Worm (Caenorhabditis elegans) whole organism, L4 larva: ENCODE measurements around the gene ZK721.4.

Source experiments
- F10B5.3 ChIP-seq: sonication (generic microtip); optimal IDR thresholded peaks from 2 replicates; lab custom pipeline; 2016; ENCODE audit warnings: mild to moderate bottlenecking, missing genetic modification characterization, missing compliant biosample characterization
- F44E2.7 ChIP-seq: fragments of 200-800 bp; sonication (Bioruptor generic); IDR thresholded peaks from 2 replicates; pipeline ENCODE4 v2.1.2; 2022; ENCODE audit warnings: missing genetic modification characterization, missing compliant biosample characterization
- F49E8.2 ChIP-seq: sonication (generic microtip); optimal IDR thresholded peaks from 2 replicates; lab custom pipeline; 2016; ENCODE audit warnings: missing compliant biosample characterization, mild to moderate bottlenecking, missing genetic modification characterization, borderline replicate concordance
- T26A8.4 ChIP-seq: fragments of 200-800 bp; sonication (Bioruptor generic); IDR thresholded peaks from 2 replicates; pipeline ENCODE4 v1.3.6; 2022; ENCODE audit warnings: missing genetic modification characterization, missing compliant biosample characterization
- ZK546.5 ChIP-seq, 2 experiments: sonication (generic microtip); optimal IDR thresholded peaks; 2 replicates each; lab custom pipeline; 2017; ENCODE audit warnings: missing biosample characterization in 2 of 2, missing genetic modification characterization in 2 of 2
- aha-1 ChIP-seq: fragments of 150-350 bp; peaks from one replicate; lab custom pipeline; 2014; ENCODE audit warnings: missing biosample characterization, missing genetic modification characterization
- arid-1 ChIP-seq: fragments of 200-800 bp; sonication (Bioruptor generic); conservative IDR thresholded peaks from 2 replicates; pipeline ENCODE4 v1.3.6; 2022; ENCODE audit warnings: missing genetic modification reagents, missing genetic modification characterization, missing compliant biosample characterization
- ceh-44 ChIP-seq: fragments of 200-800 bp; sonication (Bioruptor generic); IDR thresholded peaks from 2 replicates; pipeline ENCODE4 v1.3.6; 2022; ENCODE audit warnings: missing genetic modification reagents, missing genetic modification characterization, missing compliant biosample characterization
- daf-12 ChIP-seq: fragments of 150-350 bp; optimal IDR thresholded peaks from 2 replicates; lab custom pipeline; 2014; ENCODE audit warnings: missing biosample characterization, missing genetic modification reagents, missing genetic modification characterization
- daf-8 ChIP-seq: fragments of 200-800 bp; sonication (Bioruptor generic); IDR thresholded peaks from 2 replicates; pipeline ENCODE4 v1.3.6; 2022; ENCODE audit warnings: missing genetic modification characterization, missing compliant biosample characterization
- dmd-8 ChIP-seq: fragments of 200-800 bp; sonication (Bioruptor generic); IDR thresholded peaks from 2 replicates; pipeline ENCODE4 v1.3.6; 2022; ENCODE audit warnings: missing genetic modification characterization, missing compliant biosample characterization
- dmd-9 ChIP-seq: fragments of 200-800 bp; sonication (Bioruptor generic); IDR thresholded peaks from 2 replicates; pipeline ENCODE4 v1.3.6; 2022; ENCODE audit warnings: missing genetic modification reagents, missing genetic modification characterization, missing compliant biosample characterization
- egl-43 ChIP-seq: fragments of 200-800 bp; sonication (Bioruptor generic); IDR thresholded peaks from 2 replicates; pipeline ENCODE4 v1.3.6; 2022; ENCODE audit warnings: missing genetic modification reagents, missing genetic modification characterization, missing compliant biosample characterization
- fkh-10 ChIP-seq: fragments of 150-350 bp; optimal IDR thresholded peaks from 2 replicates; lab custom pipeline; 2014; ENCODE audit warnings: missing biosample characterization, missing genetic modification reagents, missing genetic modification characterization
- hif-1 ChIP-seq, 2 experiments: sonication (generic microtip); optimal IDR thresholded peaks; 2 replicates each; lab custom pipeline; 2016 to 2017; ENCODE audit warnings: missing compliant biosample characterization in 2 of 2, missing genetic modification characterization in 2 of 2, missing genetic modification reagents in 2 of 2, missing genotype in 2 of 2, mild to moderate bottlenecking in 1 of 2
- hlh-11 ChIP-seq: fragments of 200-800 bp; sonication (Bioruptor generic); optimal IDR thresholded peaks from 2 replicates; lab custom pipeline; 2018; ENCODE audit warnings: mild to moderate bottlenecking, missing genetic modification characterization, missing compliant biosample characterization
- hlh-30 ChIP-seq: sonication (generic microtip); optimal IDR thresholded peaks from 2 replicates; lab custom pipeline; 2017; ENCODE audit warnings: antibody characterized with exemption, mild to moderate bottlenecking, missing genetic modification characterization, missing compliant biosample characterization; ENCODE audit not compliant: insufficient read depth
- jun-1 ChIP-seq: fragments of 150-350 bp; optimal IDR thresholded peaks from 2 replicates; lab custom pipeline; 2014; ENCODE audit warnings: missing biosample characterization, missing genetic modification reagents, missing genetic modification characterization
- lim-7 ChIP-seq: fragments of 200-800 bp; sonication (Bioruptor generic); IDR thresholded peaks from 2 replicates; pipeline ENCODE4 v1.3.6; 2022; ENCODE audit warnings: missing genetic modification characterization, missing compliant biosample characterization
- lin-29 ChIP-seq: fragments of 200-800 bp; sonication (Bioruptor generic); IDR thresholded peaks from 2 replicates; pipeline ENCODE4 v1.3.6; 2022; ENCODE audit warnings: missing genetic modification reagents, missing genetic modification characterization, missing compliant biosample characterization
- lin-38 ChIP-seq: fragments of 200-800 bp; sonication (Bioruptor generic); IDR thresholded peaks from 2 replicates; pipeline ENCODE4 v1.3.6; 2022; ENCODE audit warnings: missing genetic modification reagents, missing genetic modification characterization, missing compliant biosample characterization
- lin-39 ChIP-seq: fragments of 150-350 bp; optimal IDR thresholded peaks from 2 replicates; lab custom pipeline; 2014; ENCODE audit warnings: missing biosample characterization, missing genetic modification reagents, missing genetic modification characterization
- lsy-2 ChIP-seq, 2 experiments: fragments of 150-350 bp in 1 of 2; sonication (generic microtip) in 1 of 2; optimal IDR thresholded peaks; 2 replicates each; lab custom pipeline; 2014 to 2017; ENCODE audit warnings: missing biosample characterization in 2 of 2, missing genetic modification characterization in 2 of 2
- madf-9 ChIP-seq: fragments of 200-800 bp; sonication (Bioruptor generic); conservative IDR thresholded peaks from 2 replicates; pipeline ENCODE4 v1.3.6; 2022; ENCODE audit warnings: missing genetic modification reagents, missing genetic modification characterization, missing compliant biosample characterization
- mdl-1 ChIP-seq, 2 experiments: fragments of 150-350 bp in 1 of 2; sonication (generic microtip) in 1 of 2; optimal IDR thresholded peaks; 2 replicates each; lab custom pipeline; 2014 to 2017; ENCODE audit warnings: missing biosample characterization in 2 of 2, missing genetic modification characterization in 2 of 2
- mes-2 ChIP-seq: sonication (generic microtip); optimal IDR thresholded peaks from 2 replicates; lab custom pipeline; 2016; ENCODE audit warnings: missing genotype, mild to moderate bottlenecking, missing genetic modification characterization, missing compliant biosample characterization; ENCODE audit not compliant: poor library complexity, severe bottlenecking
- mxl-2 ChIP-seq: fragments of 200-800 bp; sonication (Bioruptor generic); conservative IDR thresholded peaks from 2 replicates; pipeline ENCODE4 v1.3.6; 2022; ENCODE audit warnings: missing genetic modification reagents, missing genetic modification characterization, missing compliant biosample characterization
- mxl-3 ChIP-seq: fragments of 200-800 bp; sonication (Bioruptor generic); optimal IDR thresholded peaks from 2 replicates; lab custom pipeline; 2018; ENCODE audit warnings: mild to moderate bottlenecking, missing genetic modification characterization, missing compliant biosample characterization
- nhr-25 ChIP-seq: sonication (generic microtip); optimal IDR thresholded peaks from 2 replicates; lab custom pipeline; 2017; ENCODE audit warnings: missing genetic modification characterization, mild to moderate bottlenecking, missing compliant biosample characterization, antibody characterized with exemption, moderate library complexity, borderline replicate concordance; ENCODE audit not compliant: insufficient read depth
- nhr-28 ChIP-seq: fragments of 150-350 bp; optimal IDR thresholded peaks from 2 replicates; lab custom pipeline; 2014; ENCODE audit warnings: missing biosample characterization, missing genetic modification characterization
- nhr-42 ChIP-seq: fragments of 200-800 bp; sonication (Bioruptor generic); IDR thresholded peaks from 2 replicates; pipeline ENCODE4 v1.3.6; 2022; ENCODE audit warnings: missing genetic modification characterization, missing compliant biosample characterization
- pha-4 ChIP-seq, 2 experiments: fragments of 150-350 bp in 1 of 2; fragments of 200-800 bp in 1 of 2; sonication (Bioruptor generic) in 1 of 2; IDR thresholded peaks in 1 of 2; optimal IDR thresholded peaks in 1 of 2; 2 replicates each; pipeline versions ENCODE4 v1.3.6 to Lab custom; 2014 to 2022; ENCODE audit warnings: missing genetic modification characterization in 2 of 2, missing genetic modification reagents in 2 of 2, missing biosample characterization in 1 of 2, missing compliant biosample characterization in 1 of 2
- php-3 ChIP-seq: fragments of 200-800 bp; sonication (Bioruptor generic); IDR thresholded peaks from 2 replicates; pipeline ENCODE4 v1.3.6; 2022; ENCODE audit warnings: missing genetic modification reagents, missing genetic modification characterization, missing compliant biosample characterization
- pqm-1 ChIP-seq: sonication (generic microtip); optimal IDR thresholded peaks from 2 replicates; lab custom pipeline; 2017; ENCODE audit warnings: missing biosample characterization, missing genetic modification characterization
- rbr-2 ChIP-seq: sonication (generic microtip); optimal IDR thresholded peaks from 2 replicates; lab custom pipeline; 2016; ENCODE audit warnings: missing genotype, missing genetic modification characterization, missing compliant biosample characterization
- saeg-2 ChIP-seq: fragments of 200-800 bp; sonication (Bioruptor generic); IDR thresholded peaks from 2 replicates; pipeline ENCODE4 v1.3.6; 2022; ENCODE audit warnings: missing genetic modification reagents, missing genetic modification characterization, missing compliant biosample characterization
- set-16 ChIP-seq: fragments of 200-800 bp; sonication (Bioruptor generic); IDR thresholded peaks from 2 replicates; pipeline ENCODE4 v1.3.6; 2022; ENCODE audit warnings: missing genetic modification reagents, missing genetic modification characterization, missing compliant biosample characterization
- skn-1 ChIP-seq: fragments of 150-350 bp; optimal IDR thresholded peaks from 2 replicates; lab custom pipeline; 2014; ENCODE audit warnings: missing biosample characterization, missing genetic modification characterization
- snpc-4 ChIP-seq: fragments of 150-350 bp; optimal IDR thresholded peaks from 2 replicates; lab custom pipeline; 2014; ENCODE audit warnings: missing biosample characterization, missing genetic modification characterization
- tra-1 ChIP-seq: fragments of 200-800 bp; sonication (Bioruptor generic); IDR thresholded peaks from 2 replicates; pipeline ENCODE4 v1.3.6; 2022; ENCODE audit warnings: missing genetic modification reagents, missing genetic modification characterization, missing compliant biosample characterization
- unc-130 ChIP-seq: sonication (generic microtip); optimal IDR thresholded peaks from 2 replicates; lab custom pipeline; 2016; ENCODE audit warnings: missing genetic modification reagents, missing genetic modification characterization, missing compliant biosample characterization
- unc-39 ChIP-seq: sonication (generic microtip); optimal IDR thresholded peaks from 2 replicates; lab custom pipeline; 2017; ENCODE audit warnings: missing biosample characterization, missing genetic modification characterization
- unc-62 ChIP-seq, 3 experiments: fragments of 150-350 bp in 1 of 3; sonication (generic microtip); optimal IDR thresholded peaks in 2 of 3; peaks in 1 of 3; 1 replicate in 1 of 3; 2 replicates in 2 of 3; lab custom pipeline; 2014 to 2017; ENCODE audit warnings: missing biosample characterization in 3 of 3, missing genetic modification characterization in 3 of 3, missing genetic modification reagents in 3 of 3, missing genotype in 1 of 3
- zfp-2 ChIP-seq: sonication (generic microtip); optimal IDR thresholded peaks from 2 replicates; lab custom pipeline; 2016; ENCODE audit warnings: mild to moderate bottlenecking, missing genetic modification characterization, missing compliant biosample characterization
- zip-11 ChIP-seq: fragments of 200-800 bp; sonication (Bioruptor generic); IDR thresholded peaks from 2 replicates; pipeline ENCODE4 v1.3.6; 2022; ENCODE audit warnings: missing genetic modification characterization, missing compliant biosample characterization
- zip-2 ChIP-seq: fragments of 150-350 bp; optimal IDR thresholded peaks from 2 replicates; lab custom pipeline; 2014; ENCODE audit warnings: missing biosample characterization, missing genetic modification characterization
- ztf-11 ChIP-seq: fragments of 150-350 bp; optimal IDR thresholded peaks from 2 replicates; lab custom pipeline; 2014; ENCODE audit warnings: missing biosample characterization, missing genetic modification characterization

Gene ZK721.4

ce11 chrX:8810908-8811307 is 32.2 kb downstream of the ZK721.4 start, which contains the start of gene R04E5.9 (continued):
- TF ChIP-seq jun-1 (tag; lab: Kevin White, UChicago) (peak; percentile 52), hif-1 (tag; optimal IDR thresholded peaks at IDR 0.05; lab: Kevin White, UChicago) (peak; percentile 24 to 89), daf-12 (tag; lab: Kevin White, UChicago) (no peak), nhr-25 (tag; lab: Kevin White, UChicago) (peak; percentile 74), mes-2 (tag; lab: Kevin White, UChicago) (peak; percentile 78), hlh-11 (peak; percentile 96), mxl-3 (peak; percentile 98), T26A8.4 (GFP tag; lab: Robert Waterston, UW) (peak; percentile 78), fkh-10 (GFP tag; lab: Kevin White, UChicago) (peak; percentile 90), lsy-2 (tag; optimal IDR thresholded peaks at IDR 0.05; lab: Kevin White, UChicago) (peak; percentile 70 to 84), lin-29 (GFP tag; lab: Robert Waterston, UW) (no peak), unc-130 (GFP tag; lab: Kevin White, UChicago) (no peak), nhr-42 (peak; percentile 47; the same call in 1 of the 2 replicates), skn-1 (tag; lab: Kevin White, UChicago) (no peak), pha-4 (GFP tag; IDR thresholded peaks at IDR 0.05; lab: Robert Waterston, UW) (peak; percentile 58; the same call in 1 of the 2 replicates), pha-4 (tag; optimal IDR thresholded peaks at IDR 0.05; lab: Kevin White, UChicago) (peak; percentile 33), ZK546.5 (tag; optimal IDR thresholded peaks at IDR 0.05; lab: Kevin White, UChicago) (peak in 1 of 2 experiments; percentile 7), F44E2.7 (GFP tag; lab: Robert Waterston, UW) (no peak), zfp-2 (tag; lab: Kevin White, UChicago) (no peak), snpc-4 (tag; lab: Kevin White, UChicago) (no peak), mxl-2 (0 out of 2 replicates have a peak, but pooled peaks have one; percentile 32), rbr-2 (tag; lab: Kevin White, UChicago) (peak; percentile 94), madf-9 (GFP tag; lab: Robert Waterston, UW) (peak; percentile 71; the same call in 1 of the 2 replicates), unc-39 (no peak), egl-43 (GFP tag; lab: Robert Waterston, UW) (peak; percentile 85), unc-62 (GFP tag; optimal IDR thresholded peaks at IDR 0.05 in 1 of 2; lab: Kevin White, UChicago) (peak in 1 of 2 experiments; percentile 99), unc-62 (tag; optimal IDR thresholded peaks at IDR 0.05; lab: Kevin White, UChicago) (no peak), lin-38 (GFP tag; lab: Robert Waterston, UW) (peak; percentile 57; the same call in 1 of the 2 replicates), lim-7 (GFP tag; lab: Robert Waterston, UW) (no peak), ztf-11 (tag; lab: Kevin White, UChicago) (no peak), dmd-9 (GFP tag; lab: Robert Waterston, UW) (no peak), pqm-1 (peak; percentile 42)

ce11 chrX:8811916-8812315 is 33.3 kb downstream of the ZK721.4 start, which contains the start of gene cnnm-2:
cnnm-2 (plus strand) TSS chrX:8812105.
- TF ChIP-seq egl-43 (GFP tag; lab: Robert Waterston, UW) (no peak), snpc-4 (tag; lab: Kevin White, UChicago) (no peak), saeg-2 (no peak), daf-8 (GFP tag; lab: Robert Waterston, UW) (no peak), madf-9 (GFP tag; lab: Robert Waterston, UW) (no peak), skn-1 (tag; lab: Kevin White, UChicago) (no peak), zip-2 (no peak), dmd-8 (GFP tag; lab: Robert Waterston, UW) (no peak), hlh-30 (peak; percentile 15), php-3 (GFP tag; lab: Robert Waterston, UW) (peak; percentile 69; the same call in 1 of the 2 replicates), unc-39 (no peak), F49E8.2 (no peak), zip-11 (GFP tag; lab: Robert Waterston, UW) (no peak), nhr-28 (tag; lab: Kevin White, UChicago) (peak; percentile 70), set-16 (GFP tag; lab: Robert Waterston, UW) (no peak), lsy-2 (tag; optimal IDR thresholded peaks at IDR 0.05; lab: Kevin White, UChicago) (no peak), arid-1 (GFP tag; lab: Robert Waterston, UW) (no peak), T26A8.4 (GFP tag; lab: Robert Waterston, UW) (no peak), lin-39 (no peak), mdl-1 (tag; optimal IDR thresholded peaks at IDR 0.05; lab: Kevin White, UChicago) (no peak), nhr-25 (tag; lab: Kevin White, UChicago) (no peak), aha-1 (no peak), lim-7 (GFP tag; lab: Robert Waterston, UW) (no peak), ceh-44 (GFP tag; lab: Robert Waterston, UW) (no peak), F10B5.3 (no peak), tra-1 (peak; percentile 68; the same call in 1 of the 2 replicates)
